Worm (Caenorhabditis elegans) whole organism, L2 larva: Measurements from ENCODE around the gene T13F2.6.

Experiments used
- C34F6.9 ChIP-seq: fragments of 150-350 bp; optimal IDR thresholded peaks from 2 replicates; lab custom pipeline; 2014; ENCODE audit warnings: missing biosample characterization, missing genetic modification characterization
- F13H6.1 ChIP-seq: sonication (generic microtip); optimal IDR thresholded peaks from 2 replicates; lab custom pipeline; 2016; ENCODE audit warnings: missing genetic modification characterization, missing compliant biosample characterization
- R02D3.7 ChIP-seq: fragments of 150-350 bp; optimal IDR thresholded peaks from 2 replicates; lab custom pipeline; 2014; ENCODE audit warnings: missing biosample characterization, missing genetic modification characterization
- Y55F3AM.14 ChIP-seq: fragments of 200-800 bp; sonication (Bioruptor generic); optimal IDR thresholded peaks from 2 replicates; lab custom pipeline; 2018; ENCODE audit warnings: mild to moderate bottlenecking, missing genetic modification characterization, missing compliant biosample characterization
- ZK546.5 ChIP-seq: sonication (generic microtip); optimal IDR thresholded peaks from 2 replicates; lab custom pipeline; 2017; ENCODE audit warnings: missing biosample characterization, missing genetic modification characterization
- alr-1 ChIP-seq: fragments of 150-350 bp; optimal IDR thresholded peaks from 2 replicates; lab custom pipeline; 2014; ENCODE audit warnings: missing biosample characterization, missing genetic modification characterization
- aly-2 ChIP-seq: fragments of 150-350 bp; optimal IDR thresholded peaks from 2 replicates; lab custom pipeline; 2014; ENCODE audit warnings: missing biosample characterization, missing genetic modification characterization
- ama-1 ChIP-seq: fragments of 150-350 bp; optimal IDR thresholded peaks from 2 replicates; lab custom pipeline; 2018; ENCODE audit warnings: inconsistent platforms
- ceh-16 ChIP-seq: fragments of 150-350 bp; optimal IDR thresholded peaks from 2 replicates; lab custom pipeline; 2014; ENCODE audit warnings: missing biosample characterization, missing genetic modification characterization
- ceh-82 ChIP-seq: fragments of 150-350 bp; optimal IDR thresholded peaks from 2 replicates; lab custom pipeline; 2014; ENCODE audit warnings: missing biosample characterization, missing genetic modification characterization
- crh-2 ChIP-seq: sonication (generic microtip); optimal IDR thresholded peaks from 2 replicates; lab custom pipeline; 2017; ENCODE audit warnings: missing biosample characterization, missing genetic modification characterization
- dmd-4 ChIP-seq: sonication (generic microtip); optimal IDR thresholded peaks from 2 replicates; lab custom pipeline; 2017; ENCODE audit warnings: missing biosample characterization, missing genetic modification characterization
- egl-27 ChIP-seq: sonication (generic microtip); optimal IDR thresholded peaks from 3 replicates; lab custom pipeline; 2017; ENCODE audit warnings: missing biosample characterization, missing genetic modification reagents, missing genetic modification characterization
- elt-1 ChIP-seq: fragments of 150-350 bp; optimal IDR thresholded peaks from 2 replicates; lab custom pipeline; 2014; ENCODE audit warnings: missing biosample characterization, missing genetic modification characterization
- elt-3 ChIP-seq: sonication (generic microtip); optimal IDR thresholded peaks from 2 replicates; lab custom pipeline; 2017; ENCODE audit warnings: missing biosample characterization, missing genetic modification characterization
- fos-1 ChIP-seq: fragments of 150-350 bp; optimal IDR thresholded peaks from 2 replicates; lab custom pipeline; 2014; ENCODE audit warnings: missing biosample characterization, missing genetic modification characterization
- gmeb-1 ChIP-seq: fragments of 150-350 bp; optimal IDR thresholded peaks from 2 replicates; lab custom pipeline; 2014; ENCODE audit warnings: missing biosample characterization, missing genetic modification characterization
- lin-11 ChIP-seq: fragments of 150-350 bp; sonication (generic microtip); optimal IDR thresholded peaks from 2 replicates; lab custom pipeline; 2014; ENCODE audit warnings: missing biosample characterization, missing genetic modification characterization, inconsistent platforms, mixed read lengths
- lin-13 ChIP-seq: fragments of 150-350 bp; optimal IDR thresholded peaks from 2 replicates; lab custom pipeline; 2014; ENCODE audit warnings: missing biosample characterization, missing genetic modification reagents, missing genetic modification characterization
- lin-39 ChIP-seq: fragments of 150-350 bp; optimal IDR thresholded peaks from 2 replicates; lab custom pipeline; 2014; ENCODE audit warnings: missing biosample characterization, missing genetic modification reagents, missing genetic modification characterization
- lsy-2 ChIP-seq, 2 experiments: fragments of 150-350 bp in 1 of 2; sonication (generic microtip) in 1 of 2; optimal IDR thresholded peaks; 2 replicates each; lab custom pipeline; 2014 to 2017; ENCODE audit warnings: missing biosample characterization in 2 of 2, missing genetic modification characterization in 2 of 2
- mab-5 ChIP-seq: fragments of 150-350 bp; optimal IDR thresholded peaks from 2 replicates; lab custom pipeline; 2014; ENCODE audit warnings: missing biosample characterization, missing genetic modification characterization
- mbf-1 ChIP-seq: sonication (generic microtip); optimal IDR thresholded peaks from 2 replicates; lab custom pipeline; 2017; ENCODE audit warnings: missing biosample characterization, missing genetic modification characterization
- nhr-10 ChIP-seq: sonication (generic microtip); optimal IDR thresholded peaks from 2 replicates; lab custom pipeline; 2017; ENCODE audit warnings: missing biosample characterization, missing genetic modification characterization
- nhr-11 ChIP-seq: fragments of 150-350 bp; optimal IDR thresholded peaks from 2 replicates; lab custom pipeline; 2014; ENCODE audit warnings: missing biosample characterization, missing genetic modification characterization
- nhr-12 ChIP-seq: fragments of 150-350 bp; optimal IDR thresholded peaks from 2 replicates; lab custom pipeline; 2014; ENCODE audit warnings: missing biosample characterization, missing genetic modification characterization
- nhr-129 ChIP-seq: fragments of 150-350 bp; optimal IDR thresholded peaks from 2 replicates; lab custom pipeline; 2014; ENCODE audit warnings: missing biosample characterization, missing genetic modification characterization
- nhr-21 ChIP-seq: fragments of 150-350 bp; optimal IDR thresholded peaks from 2 replicates; lab custom pipeline; 2014; ENCODE audit warnings: missing biosample characterization, missing genetic modification characterization
- nhr-23 ChIP-seq: fragments of 150-350 bp; optimal IDR thresholded peaks from 2 replicates; lab custom pipeline; 2014; ENCODE audit warnings: missing biosample characterization, missing genetic modification reagents, missing genetic modification characterization
- nhr-237 ChIP-seq: fragments of 150-350 bp; optimal IDR thresholded peaks from 2 replicates; lab custom pipeline; 2014; ENCODE audit warnings: missing biosample characterization, missing genetic modification characterization
- nhr-25 ChIP-seq: fragments of 150-350 bp; sonication (generic microtip); optimal IDR thresholded peaks from 3 replicates; lab custom pipeline; 2014; ENCODE audit warnings: missing biosample characterization, missing genetic modification characterization
- nhr-6 ChIP-seq: fragments of 150-350 bp; optimal IDR thresholded peaks from 2 replicates; lab custom pipeline; 2014; ENCODE audit warnings: missing biosample characterization, missing genetic modification characterization
- nhr-77 ChIP-seq: fragments of 150-350 bp; optimal IDR thresholded peaks from 2 replicates; lab custom pipeline; 2014; ENCODE audit warnings: missing biosample characterization, missing genetic modification characterization
- sem-4 ChIP-seq: fragments of 150-350 bp; optimal IDR thresholded peaks from 2 replicates; lab custom pipeline; 2014; ENCODE audit warnings: missing biosample characterization, missing genetic modification reagents, missing genetic modification characterization
- skn-1 ChIP-seq: sonication (generic microtip); optimal IDR thresholded peaks from 2 replicates; lab custom pipeline; 2017; ENCODE audit warnings: missing biosample characterization, missing genetic modification characterization
- sma-3 ChIP-seq: sonication (generic microtip); optimal IDR thresholded peaks from 2 replicates; lab custom pipeline; 2016; ENCODE audit warnings: missing genetic modification reagents, missing genetic modification characterization, missing compliant biosample characterization
- sma-9 ChIP-seq, 2 experiments: fragments of 150-350 bp in 1 of 2; sonication (generic microtip) in 1 of 2; optimal IDR thresholded peaks; 2 replicates each; lab custom pipeline; 2014 to 2016; ENCODE audit warnings: missing genetic modification characterization in 2 of 2, mild to moderate bottlenecking in 1 of 2, missing biosample characterization in 1 of 2, missing compliant biosample characterization in 1 of 2, missing genetic modification reagents in 1 of 2, moderate library complexity in 1 of 2
- snpc-4 ChIP-seq: fragments of 150-350 bp; optimal IDR thresholded peaks from 2 replicates; lab custom pipeline; 2014; ENCODE audit warnings: missing biosample characterization, missing genetic modification characterization
- unc-39 ChIP-seq: fragments of 150-350 bp; optimal IDR thresholded peaks from 2 replicates; lab custom pipeline; 2014; ENCODE audit warnings: missing biosample characterization, missing genetic modification characterization
- unc-55 ChIP-seq: fragments of 150-350 bp; sonication (generic microtip); optimal IDR thresholded peaks from 3 replicates; lab custom pipeline; 2014; ENCODE audit warnings: missing biosample characterization, missing genetic modification reagents, missing genetic modification characterization
- unc-62 ChIP-seq: fragments of 150-350 bp; optimal IDR thresholded peaks from 2 replicates; lab custom pipeline; 2014; ENCODE audit warnings: missing biosample characterization, missing genetic modification reagents, missing genetic modification characterization
- zag-1 ChIP-seq: fragments of 150-350 bp; optimal IDR thresholded peaks from 2 replicates; lab custom pipeline; 2014; ENCODE audit warnings: missing biosample characterization, missing genetic modification characterization
- ztf-1 ChIP-seq: fragments of 200-800 bp; sonication (Bioruptor generic); conservative IDR thresholded peaks from 2 replicates; pipeline ENCODE4 v1.3.6; 2022; ENCODE audit warnings: missing genetic modification characterization, missing compliant biosample characterization
- ztf-11 ChIP-seq: sonication (generic microtip); optimal IDR thresholded peaks from 2 replicates; lab custom pipeline; 2017; ENCODE audit warnings: missing biosample characterization, missing genetic modification characterization
- ztf-4 ChIP-seq: fragments of 150-350 bp; optimal IDR thresholded peaks from 2 replicates; lab custom pipeline; 2014; ENCODE audit warnings: missing biosample characterization, missing genetic modification characterization

The T13F2.6 gene

ce11 chrIV:9770798-9771197 is 7.3 kb upstream of the T13F2.6 start:
- peak; percentile 12 for TF ChIP-seq mab-5 (tag; lab: Kevin White, UChicago)
- TF ChIP-seq nhr-21 (tag; lab: Kevin White, UChicago): no peak

ce11 chrIV:9772096-9772720 is 5.9 kb upstream of the T13F2.6 start, which contains the start of gene cav-1:
TSS of gene cav-1 (plus strand) at chrIV:9772510.
- TF ChIP-seq nhr-23 (tag; lab: Kevin White, UChicago): no peak
- no peak for TF ChIP-seq gmeb-1 (tag; lab: Kevin White, UChicago)
- TF ChIP-seq nhr-25 (tag; lab: Kevin White, UChicago): no peak
- TF ChIP-seq ceh-82 (tag; lab: Kevin White, UChicago): no peak
- no peak for TF ChIP-seq nhr-12 (tag; lab: Kevin White, UChicago)
- TF ChIP-seq aly-2 (tag; lab: Kevin White, UChicago): no peak
- TF ChIP-seq C34F6.9 (tag; lab: Kevin White, UChicago): no peak
- no peak for TF ChIP-seq sem-4 (tag; lab: Kevin White, UChicago)
- TF ChIP-seq F13H6.1 (tag; lab: Kevin White, UChicago): no peak
- TF ChIP-seq ceh-16: no peak
- no peak for TF ChIP-seq lin-13 (GFP tag; lab: Kevin White, UChicago)
- no peak for TF ChIP-seq nhr-129 (tag; lab: Kevin White, UChicago)
- TF ChIP-seq unc-62 (GFP tag; lab: Kevin White, UChicago): no peak

ce11 chrIV:9773441-9773840 is 4.7 kb upstream of the T13F2.6 start:
- TF ChIP-seq gmeb-1 (tag; lab: Kevin White, UChicago) (no peak), snpc-4 (no peak), fos-1 (no peak), lin-13 (GFP tag; lab: Kevin White, UChicago) (no peak)

ce11 chrIV:9777535-9777934 is 586 bp upstream of the T13F2.6 start, which contains the start of gene sna-2:
TSS of gene sna-2 (minus strand) at chrIV:9777634.
- TF ChIP-seq skn-1 (tag; lab: Kevin White, UChicago) (no peak), nhr-23 (tag; lab: Kevin White, UChicago) (no peak), ceh-82 (tag; lab: Kevin White, UChicago) (no peak), zag-1 (tag; lab: Kevin White, UChicago) (no peak), Y55F3AM.14 (GFP tag; lab: Kevin White, UChicago) (no peak), nhr-237 (tag; lab: Kevin White, UChicago) (no peak), ztf-1 (no peak), lsy-2 (tag; optimal IDR thresholded peaks at IDR 0.05; lab: Kevin White, UChicago) (peak in 1 of 2 experiments; percentile 71), R02D3.7 (tag; lab: Kevin White, UChicago) (no peak), lin-39 (tag; lab: Kevin White, UChicago) (no peak), elt-3 (tag; lab: Kevin White, UChicago) (no peak), ama-1 (no peak), ztf-4 (tag; lab: Kevin White, UChicago) (no peak), nhr-21 (tag; lab: Kevin White, UChicago) (no peak), alr-1 (tag; lab: Kevin White, UChicago) (no peak), snpc-4 (no peak), ceh-16 (no peak), nhr-25 (tag; lab: Kevin White, UChicago) (no peak), nhr-77 (tag; lab: Kevin White, UChicago) (no peak), ZK546.5 (tag; lab: Kevin White, UChicago) (no peak), gmeb-1 (tag; lab: Kevin White, UChicago) (peak; percentile 87), unc-55 (peak; percentile 88), mab-5 (tag; lab: Kevin White, UChicago) (no peak), unc-39 (tag; lab: Kevin White, UChicago) (no peak), aly-2 (tag; lab: Kevin White, UChicago) (no peak), nhr-129 (tag; lab: Kevin White, UChicago) (peak; percentile 52), lin-11 (tag; lab: Kevin White, UChicago) (no peak), dmd-4 (tag; lab: Kevin White, UChicago) (no peak), nhr-12 (tag; lab: Kevin White, UChicago) (no peak), fos-1 (peak; percentile 25), sma-3 (peak; percentile 11), crh-2 (tag; lab: Kevin White, UChicago) (no peak), nhr-11 (tag; lab: Kevin White, UChicago) (no peak), mbf-1 (tag; lab: Kevin White, UChicago) (no peak), nhr-6 (tag; lab: Kevin White, UChicago) (no peak), nhr-10 (tag; lab: Kevin White, UChicago) (no peak), unc-62 (GFP tag; lab: Kevin White, UChicago) (no peak), egl-27 (tag; lab: Kevin White, UChicago) (no peak), sma-9 (GFP tag; optimal IDR thresholded peaks at IDR 0.05; lab: Kevin White, UChicago) (peak; percentile 61), sma-9 (tag; optimal IDR thresholded peaks at IDR 0.05; lab: Kevin White, UChicago) (no peak), F13H6.1 (tag; lab: Kevin White, UChicago) (no peak), lin-13 (GFP tag; lab: Kevin White, UChicago) (peak; percentile 8), sem-4 (tag; lab: Kevin White, UChicago) (no peak), ztf-11 (no peak), elt-1 (no peak), C34F6.9 (tag; lab: Kevin White, UChicago) (peak; percentile 77)
